Fruit fly (Drosophila melanogaster) whole organism, embryonic: Measurements from ENCODE around the gene CG15330.
A peak's percentile ranks its signal among the peaks of the same experiment; 100 is the strongest.

Experiments used
- Antp ChIP-seq: fragments of 200-800 bp; sonication (Bioruptor generic); optimal IDR thresholded peaks from 3 replicates; lab custom pipeline; 2016; ENCODE audit warnings: missing biosample characterization, missing genetic modification characterization
- Atf3 ChIP-seq: fragments of 200-800 bp; sonication (Bioruptor generic); optimal IDR thresholded peaks from 3 replicates; lab custom pipeline; 2016; ENCODE audit warnings: missing biosample characterization, missing genetic modification characterization
- Awh ChIP-seq: fragments of 200-800 bp; sonication (Bioruptor generic); IDR thresholded peaks from 2 replicates; pipeline ENCODE4, ENCODE4 v1.3.6; 2022; ENCODE audit warnings: missing biosample characterization, missing genetic modification characterization
- CG11093 ChIP-seq: fragments of 200-800 bp; sonication (Bioruptor generic); IDR thresholded peaks from 3 replicates; pipeline ENCODE4 v1.3.6; 2022; ENCODE audit warnings: missing biosample characterization, missing genetic modification characterization
- CG12659 ChIP-seq: fragments of 200-800 bp; sonication (Bioruptor generic); optimal IDR thresholded peaks from 3 replicates; lab custom pipeline; 2017; ENCODE audit warnings: mild to moderate bottlenecking, missing biosample characterization, missing genetic modification reagents, missing genetic modification characterization
- CG12744 ChIP-seq: fragments of 200-800 bp; sonication (Bioruptor generic); optimal IDR thresholded peaks from 2 replicates; lab custom pipeline; 2016; ENCODE audit warnings: missing biosample characterization, missing genetic modification characterization
- CG14667 ChIP-seq: fragments of 200-800 bp; sonication (Bioruptor generic); IDR thresholded peaks from 2 replicates; pipeline ENCODE4 v1.3.6; 2022; ENCODE audit warnings: missing biosample characterization, missing genetic modification characterization
- CG14860 ChIP-seq: fragments of 200-800 bp; sonication (Bioruptor generic); IDR thresholded peaks from 3 replicates; pipeline ENCODE4 v1.3.6; 2022; ENCODE audit warnings: missing biosample characterization, missing genetic modification characterization; ENCODE audit not compliant: partially characterized antibody
- CG17328 ChIP-seq: fragments of 200-800 bp; sonication (Bioruptor generic); IDR thresholded peaks from 2 replicates; pipeline ENCODE4 v1.3.6; 2022; ENCODE audit warnings: missing biosample characterization, missing genetic modification characterization
- CG17829 ChIP-seq: fragments of 200-800 bp; optimal IDR thresholded peaks from 2 replicates; lab custom pipeline; 2019; ENCODE audit warnings: missing biosample characterization, mild to moderate bottlenecking, missing genetic modification characterization, moderate library complexity
- CG18599 ChIP-seq: fragments of 200-800 bp; sonication (Bioruptor generic); optimal IDR thresholded peaks from 3 replicates; lab custom pipeline; 2017; ENCODE audit warnings: missing biosample characterization, missing genetic modification characterization, mild to moderate bottlenecking, moderate library complexity, missing genetic modification reagents
- CG2120 ChIP-seq: fragments of 200-800 bp; sonication (Bioruptor generic); optimal IDR thresholded peaks from 3 replicates; lab custom pipeline; 2016; ENCODE audit warnings: missing biosample characterization, missing genetic modification characterization
- CG2712 ChIP-seq: fragments of 200-800 bp; optimal IDR thresholded peaks from 3 replicates; lab custom pipeline; 2019; ENCODE audit warnings: missing biosample characterization, mild to moderate bottlenecking, missing genetic modification characterization, moderate library complexity
- CG30020 ChIP-seq: fragments of 200-800 bp; optimal IDR thresholded peaks from 2 replicates; lab custom pipeline; 2019; ENCODE audit warnings: missing biosample characterization, mild to moderate bottlenecking, missing genetic modification characterization, moderate library complexity
- CG30431 ChIP-seq: fragments of 200-800 bp; sonication (Bioruptor generic); optimal IDR thresholded peaks from 2 replicates; lab custom pipeline; 2017; ENCODE audit warnings: missing biosample characterization, missing genetic modification characterization
- CG32767 ChIP-seq: fragments of 200-800 bp; sonication (Bioruptor generic); IDR thresholded peaks from 2 replicates; pipeline ENCODE4 v1.3.6; 2022; ENCODE audit warnings: missing biosample characterization, missing genetic modification characterization
- CG34376 ChIP-seq: fragments of 200-800 bp; sonication (Bioruptor generic); optimal IDR thresholded peaks from 2 replicates; lab custom pipeline; 2018; ENCODE audit warnings: missing biosample characterization, mild to moderate bottlenecking, missing genetic modification characterization
- CG34422 ChIP-seq: fragments of 200-800 bp; sonication (Bioruptor generic); IDR thresholded peaks from 3 replicates; pipeline ENCODE4 v1.3.6; 2022; ENCODE audit warnings: missing biosample characterization, missing genetic modification characterization
- CG4617 ChIP-seq: fragments of 200-800 bp; sonication (Bioruptor generic); optimal IDR thresholded peaks from 3 replicates; lab custom pipeline; 2016; ENCODE audit warnings: missing biosample characterization, missing genetic modification characterization, borderline replicate concordance
- CG6689 ChIP-seq: fragments of 200-800 bp; sonication (Bioruptor generic); IDR thresholded peaks from 2 replicates; pipeline ENCODE4 v1.3.6; 2022; ENCODE audit warnings: missing biosample characterization, missing genetic modification characterization
- CG8944 ChIP-seq: fragments of 200-800 bp; sonication (Bioruptor generic); optimal IDR thresholded peaks from 3 replicates; lab custom pipeline; 2016; ENCODE audit warnings: missing biosample characterization, missing genetic modification characterization
- Chrac-16 ChIP-seq: fragments of 200-800 bp; sonication (Bioruptor generic); optimal IDR thresholded peaks from 3 replicates; lab custom pipeline; 2016; ENCODE audit warnings: missing biosample characterization, missing genetic modification characterization
- Dip2 ChIP-seq: fragments of 200-800 bp; sonication (Bioruptor generic); IDR thresholded peaks from 2 replicates; pipeline ENCODE4 v1.3.6; 2022; ENCODE audit warnings: missing biosample characterization, missing genetic modification characterization
- HLHmδ ChIP-seq: fragments of 200-800 bp; sonication (Bioruptor generic); optimal IDR thresholded peaks from 2 replicates; lab custom pipeline; 2018; ENCODE audit warnings: missing biosample characterization, mild to moderate bottlenecking, missing genetic modification characterization, moderate library complexity
- Oaz ChIP-seq: fragments of 200-800 bp; sonication (Bioruptor generic); IDR thresholded peaks from 2 replicates; pipeline ENCODE4 v1.3.6; 2022; ENCODE audit warnings: missing biosample characterization, missing genetic modification characterization
- Scr ChIP-seq: fragments of 200-800 bp; sonication (Bioruptor generic); IDR thresholded peaks from 2 replicates; pipeline ENCODE4 v1.3.6; 2022; ENCODE audit warnings: missing biosample characterization, missing genetic modification characterization; ENCODE audit not compliant: partially characterized antibody
- Sin3A ChIP-seq: fragments of >200 bp; optimal IDR thresholded peaks from 2 replicates; lab custom pipeline; 2018
- bbx ChIP-seq: fragments of 200-800 bp; sonication (Bioruptor generic); IDR thresholded peaks from 2 replicates; pipeline ENCODE4 v1.3.6; 2022; ENCODE audit warnings: missing biosample characterization, missing genetic modification characterization; ENCODE audit not compliant: partially characterized antibody
- bowl ChIP-seq: fragments of 200-800 bp; sonication (Bioruptor generic); IDR thresholded peaks from 2 replicates; pipeline ENCODE4 v1.3.6; 2022; ENCODE audit warnings: missing biosample characterization, missing genetic modification characterization
- btn ChIP-seq: fragments of 200-800 bp; sonication (Bioruptor generic); optimal IDR thresholded peaks from 2 replicates; lab custom pipeline; 2016; ENCODE audit warnings: missing biosample characterization, missing genetic modification characterization
- cas ChIP-seq: fragments of 200-800 bp; sonication (Bioruptor generic); IDR thresholded peaks from 2 replicates; pipeline ENCODE4 v1.3.6; 2022; ENCODE audit warnings: missing biosample characterization, missing genetic modification characterization
- eve ChIP-seq, 2 experiments: fragments of >200 bp; optimal IDR thresholded peaks; 2 replicates each; lab custom pipeline; 2017; ENCODE audit warnings: missing biosample characterization in 2 of 2, missing genetic modification characterization in 2 of 2
- eyg ChIP-seq: fragments of 200-800 bp; sonication (Bioruptor generic); optimal IDR thresholded peaks from 3 replicates; lab custom pipeline; 2016; ENCODE audit warnings: missing biosample characterization, missing genetic modification characterization
- gt ChIP-seq: fragments of 200-800 bp; sonication (Bioruptor generic); IDR thresholded peaks from 2 replicates; pipeline ENCODE4 v1.3.6; 2022; ENCODE audit warnings: missing biosample characterization, missing genetic modification characterization
- hb ChIP-seq: fragments of 200-800 bp; sonication (Bioruptor generic); IDR thresholded peaks from 3 replicates; pipeline ENCODE4 v1.3.6; 2022; ENCODE audit warnings: missing biosample characterization, missing genetic modification characterization; ENCODE audit not compliant: partially characterized antibody
- hkb ChIP-seq, 2 experiments: fragments of 200-800 bp in 1 of 2; fragments of >200 bp in 1 of 2; sonication (Bioruptor generic) in 1 of 2; IDR thresholded peaks in 1 of 2; optimal IDR thresholded peaks in 1 of 2; 2 replicates each; pipeline versions ENCODE4 v1.3.6 to Lab custom; 2017 to 2022; ENCODE audit warnings: missing biosample characterization in 1 of 2, missing genetic modification characterization in 1 of 2
- jumu ChIP-seq: fragments of 200-800 bp; sonication (Bioruptor generic); optimal IDR thresholded peaks from 3 replicates; lab custom pipeline; 2016; ENCODE audit warnings: missing biosample characterization, missing genetic modification characterization
- knrl ChIP-seq: fragments of 200-800 bp; sonication (Bioruptor generic); IDR thresholded peaks from 3 replicates; pipeline ENCODE4 v1.3.6; 2022; ENCODE audit warnings: missing biosample characterization, missing genetic modification characterization; ENCODE audit not compliant: partially characterized antibody
- nerfin-1 ChIP-seq: fragments of 200-800 bp; sonication (Bioruptor generic); optimal IDR thresholded peaks from 3 replicates; lab custom pipeline; 2019; ENCODE audit warnings: missing biosample characterization, mild to moderate bottlenecking, missing genetic modification characterization, moderate library complexity
- onecut ChIP-seq: fragments of 200-800 bp; sonication (Bioruptor generic); IDR thresholded peaks from 2 replicates; pipeline ENCODE4 v1.3.6; 2022; ENCODE audit warnings: missing biosample characterization, missing genetic modification characterization
- p53 ChIP-seq: fragments of 200-800 bp; sonication (Bioruptor generic); optimal IDR thresholded peaks from 2 replicates; lab custom pipeline; 2016; ENCODE audit warnings: missing biosample characterization, missing genetic modification characterization
- pb ChIP-seq: fragments of 200-800 bp; sonication (Bioruptor generic); optimal IDR thresholded peaks from 3 replicates; lab custom pipeline; 2016; ENCODE audit warnings: missing biosample characterization, missing genetic modification characterization
- run ChIP-seq: fragments of 200-800 bp; sonication (Bioruptor generic); optimal IDR thresholded peaks from 3 replicates; lab custom pipeline; 2018; ENCODE audit warnings: missing biosample characterization, mild to moderate bottlenecking, missing genetic modification characterization
- sima ChIP-seq: fragments of 200-800 bp; sonication (Bioruptor generic); optimal IDR thresholded peaks from 2 replicates; lab custom pipeline; 2016; ENCODE audit warnings: missing biosample characterization, missing genetic modification characterization
- slp2 ChIP-seq: fragments of 200-800 bp; sonication (Bioruptor generic); optimal IDR thresholded peaks from 2 replicates; lab custom pipeline; 2016; ENCODE audit warnings: missing biosample characterization, missing genetic modification characterization
- ssp ChIP-seq: fragments of 200-800 bp; sonication (Bioruptor generic); IDR thresholded peaks from 2 replicates; pipeline ENCODE4 v1.3.6; 2022; ENCODE audit warnings: missing biosample characterization, missing genetic modification characterization
- unpg ChIP-seq: fragments of 200-800 bp; sonication (Bioruptor generic); optimal IDR thresholded peaks from 3 replicates; lab custom pipeline; 2018; ENCODE audit warnings: missing biosample characterization, mild to moderate bottlenecking, missing genetic modification characterization, moderate library complexity
- vvl ChIP-seq: fragments of 200-800 bp; sonication (Bioruptor generic); IDR thresholded peaks from 2 replicates; pipeline ENCODE4 v1.3.6; 2022; ENCODE audit warnings: missing biosample characterization, missing genetic modification characterization
- wek ChIP-seq: fragments of 200-800 bp; sonication (Bioruptor generic); optimal IDR thresholded peaks from 3 replicates; lab custom pipeline; 2018; ENCODE audit warnings: missing biosample characterization, mild to moderate bottlenecking, missing genetic modification characterization, moderate library complexity
- zfh1 ChIP-seq: fragments of 200-800 bp; sonication (Bioruptor generic); IDR thresholded peaks from 3 replicates; pipeline ENCODE4 v1.3.6; 2022; ENCODE audit warnings: missing biosample characterization, missing genetic modification characterization

CG15330 gene

dm6 chrX:7935798-7936572 is 19.9 kb upstream of the CG15330 start, which contains the start of gene Ubr3 (continued):
- TF ChIP-seq zfh1 (GFP tag; lab: Robert Waterston, UW) (no peak), CG4617 (peak; percentile 80), CG12744 (GFP tag; lab: Kevin White, UChicago) (no peak), pb (no peak), Awh (GFP tag; lab: Robert Waterston, UW) (no peak), slp2 (GFP tag; lab: Kevin White, UChicago) (peak; percentile 3), CG12659 (peak; percentile 69), CG8944 (GFP tag; lab: Kevin White, UChicago) (no peak), CG17829 (peak; percentile 28), Chrac-16 (GFP tag; lab: Kevin White, UChicago) (no peak), CG17328 (GFP tag; lab: Robert Waterston, UW) (no peak), Scr (GFP tag; lab: Robert Waterston, UW) (peak; percentile 78), CG30431 (no peak), CG14860 (GFP tag; lab: Robert Waterston, UW) (peak; percentile 66), jumu (no peak), onecut (GFP tag; lab: Robert Waterston, UW) (no peak), gt (GFP tag; lab: Robert Waterston, UW) (no peak), knrl (peak; percentile 79), HLHmδ (GFP tag; lab: Kevin White, UChicago) (no peak), Oaz (GFP tag; lab: Robert Waterston, UW) (no peak), hb (GFP tag; lab: Robert Waterston, UW) (peak; percentile 76), CG34422 (peak; percentile 31; the same call in 1 of the 3 replicates), CG14667 (no peak), eyg (GFP tag; lab: Kevin White, UChicago) (no peak), CG18599 (peak; percentile 36), CG2120 (GFP tag; lab: Kevin White, UChicago) (peak; percentile 20), CG32767 (GFP tag; lab: Robert Waterston, UW) (no peak), cas (GFP tag; lab: Robert Waterston, UW) (no peak), Dip2 (GFP tag; lab: Robert Waterston, UW) (no peak), CG2712 (tag; lab: Kevin White, UChicago) (peak; percentile 10), Atf3 (no peak), CG6689 (GFP tag; lab: Robert Waterston, UW) (no peak), sima (GFP tag; lab: Kevin White, UChicago) (no peak), wek (GFP tag; lab: Kevin White, UChicago) (no peak), run (tag; lab: Kevin White, UChicago) (no peak), Sin3A (lab: Kevin White, UChicago) (peak; percentile 91), eve (GFP tag; optimal IDR thresholded peaks at IDR 0.05; lab: Kevin White, UChicago) (no peak), unpg (no peak), CG34376 (GFP tag; lab: Kevin White, UChicago) (peak; percentile 55), nerfin-1 (tag; lab: Kevin White, UChicago) (peak; percentile 22), bowl (GFP tag; lab: Robert Waterston, UW) (no peak), CG30020 (tag; lab: Kevin White, UChicago) (peak; percentile 29), ssp (peak; percentile 90), vvl (GFP tag; lab: Robert Waterston, UW) (no peak), Antp (GFP tag; lab: Kevin White, UChicago) (no peak), p53 (GFP tag; lab: Kevin White, UChicago) (peak; percentile 27), CG11093 (GFP tag; lab: Robert Waterston, UW) (no peak), btn (GFP tag; lab: Kevin White, UChicago) (no peak), hkb (optimal IDR thresholded peaks at IDR 0.05; lab: Kevin White, UChicago) (no peak), hkb (GFP tag; IDR thresholded peaks at IDR 0.05; lab: Robert Waterston, UW) (no peak), bbx (GFP tag; lab: Robert Waterston, UW) (peak; percentile 64)
